Worm (Caenorhabditis elegans) whole organism, L1 larva: ENCODE results near the gene C43G2.3.

Source experiments
- C04F5.9 ChIP-seq: sonication (generic microtip); optimal IDR thresholded peaks from 2 replicates; lab custom pipeline; 2016; ENCODE audit warnings: missing genetic modification characterization, missing compliant biosample characterization
- C34B4.2 ChIP-seq: sonication (generic microtip); optimal IDR thresholded peaks from 2 replicates; lab custom pipeline; 2017; ENCODE audit warnings: mild to moderate bottlenecking, missing genetic modification characterization, missing compliant biosample characterization
- aha-1 ChIP-seq: fragments of 150-350 bp; optimal IDR thresholded peaks from 2 replicates; lab custom pipeline; 2014; ENCODE audit warnings: missing biosample characterization, missing genetic modification characterization
- alr-1 ChIP-seq: fragments of 200-800 bp; sonication (Bioruptor generic); optimal IDR thresholded peaks from 2 replicates; lab custom pipeline; 2018; ENCODE audit warnings: borderline replicate concordance, mild to moderate bottlenecking, missing genetic modification characterization, missing compliant biosample characterization
- ama-1 ChIP-seq: fragments of 150-350 bp; optimal IDR thresholded peaks from 2 replicates; lab custom pipeline; 2014
- ceh-82 ChIP-seq, 3 experiments: fragments of 150-350 bp in 1 of 3; sonication (generic microtip) in 2 of 3; optimal IDR thresholded peaks; 2 replicates each; lab custom pipeline; 2014 to 2017; ENCODE audit warnings: missing biosample characterization in 3 of 3, missing genetic modification characterization in 3 of 3
- ceh-88 ChIP-seq: fragments of 200-800 bp; sonication (Bioruptor generic); IDR thresholded peaks from 2 replicates; pipeline ENCODE4 v1.3.6; 2022; ENCODE audit warnings: missing genetic modification characterization, missing compliant biosample characterization
- ceh-90 ChIP-seq: sonication (generic microtip); optimal IDR thresholded peaks from 2 replicates; lab custom pipeline; 2016; ENCODE audit warnings: missing genetic modification characterization, missing compliant biosample characterization
- dsc-1 ChIP-seq: sonication (generic microtip); optimal IDR thresholded peaks from 2 replicates; lab custom pipeline; 2016; ENCODE audit warnings: mild to moderate bottlenecking, missing genetic modification characterization, missing compliant biosample characterization
- efl-1 ChIP-seq, 4 experiments: fragments of 150-350 bp; optimal IDR thresholded peaks in 3 of 4; peaks in 1 of 4; 1 replicate in 1 of 4; 2 replicates in 3 of 4; lab custom pipeline; 2014; ENCODE audit warnings: missing biosample characterization in 2 of 4, missing genetic modification characterization in 2 of 4, missing genetic modification reagents in 2 of 4
- egl-13 ChIP-seq: sonication (generic microtip); optimal IDR thresholded peaks from 2 replicates; lab custom pipeline; 2016; ENCODE audit warnings: missing genotype, missing genetic modification reagents, missing genetic modification characterization, missing compliant biosample characterization
- elt-2 ChIP-seq: sonication (generic microtip); optimal IDR thresholded peaks from 2 replicates; lab custom pipeline; 2016; ENCODE audit warnings: missing genetic modification characterization, mild to moderate bottlenecking, inconsistent platforms, missing compliant biosample characterization, missing genetic modification reagents
- elt-3 ChIP-seq, 6 experiments: fragments of 150-350 bp in 1 of 6; sonication (generic microtip); optimal IDR thresholded peaks; 2 replicates each; lab custom pipeline; 2017 to 2018; ENCODE audit warnings: missing biosample characterization in 6 of 6, missing genetic modification characterization in 6 of 6, inconsistent platforms in 1 of 6
- ets-5 ChIP-seq: fragments of 200-800 bp; sonication (Bioruptor generic); IDR thresholded peaks from 2 replicates; pipeline ENCODE4 v1.3.6; 2022; ENCODE audit warnings: missing genetic modification characterization, missing compliant biosample characterization
- fkh-10 ChIP-seq: sonication (generic microtip); optimal IDR thresholded peaks from 2 replicates; lab custom pipeline; 2017; ENCODE audit warnings: missing biosample characterization, missing genetic modification reagents, missing genetic modification characterization
- fkh-4 ChIP-seq: sonication (generic microtip); optimal IDR thresholded peaks from 2 replicates; lab custom pipeline; 2016; ENCODE audit warnings: missing compliant biosample characterization, missing genetic modification characterization, borderline replicate concordance
- fos-1 ChIP-seq: fragments of 150-350 bp; optimal IDR thresholded peaks from 2 replicates; lab custom pipeline; 2014; ENCODE audit warnings: missing biosample characterization, missing genetic modification characterization
- hlh-17 ChIP-seq: fragments of 200-800 bp; sonication (Bioruptor generic); optimal IDR thresholded peaks from 2 replicates; lab custom pipeline; 2018; ENCODE audit warnings: missing genetic modification characterization, mild to moderate bottlenecking, missing compliant biosample characterization, moderate library complexity, borderline replicate concordance
- irx-1 ChIP-seq: sonication (generic microtip); optimal IDR thresholded peaks from 2 replicates; lab custom pipeline; 2016; ENCODE audit warnings: missing genetic modification characterization, missing compliant biosample characterization
- isw-1 ChIP-seq: fragments of 200-800 bp; sonication (Bioruptor generic); IDR thresholded peaks from 2 replicates; pipeline ENCODE4 v1.3.6; 2022; ENCODE audit warnings: missing genetic modification characterization, missing compliant biosample characterization
- lin-15B ChIP-seq: fragments of 150-350 bp; sonication (generic microtip); optimal IDR thresholded peaks from 3 replicates; lab custom pipeline; 2014; ENCODE audit warnings: missing biosample characterization, missing genetic modification characterization
- lin-35 ChIP-seq, 2 experiments: fragments of 150-350 bp; optimal IDR thresholded peaks; 2 replicates each; lab custom pipeline; 2014; ENCODE audit warnings: missing biosample characterization in 2 of 2, missing genetic modification characterization in 2 of 2, missing genetic modification reagents in 2 of 2
- lir-3 ChIP-seq: sonication (generic microtip); optimal IDR thresholded peaks from 2 replicates; lab custom pipeline; 2016; ENCODE audit warnings: mild to moderate bottlenecking, missing genetic modification characterization, moderate library complexity, missing compliant biosample characterization; ENCODE audit not compliant: poor library complexity
- mdl-1 ChIP-seq, 2 experiments: fragments of 150-350 bp; optimal IDR thresholded peaks; 2 replicates each; lab custom pipeline; 2014 to 2017; ENCODE audit warnings: missing biosample characterization in 2 of 2, missing genetic modification characterization in 2 of 2, inconsistent platforms in 1 of 2
- mep-1 ChIP-seq: fragments of 150-350 bp; optimal IDR thresholded peaks from 2 replicates; lab custom pipeline; 2014; ENCODE audit warnings: missing biosample characterization, missing genetic modification characterization
- nhr-19 ChIP-seq: fragments of 200-800 bp; sonication (Bioruptor generic); conservative IDR thresholded peaks from 2 replicates; pipeline ENCODE4 v1.3.6; 2022; ENCODE audit warnings: missing genetic modification characterization, missing compliant biosample characterization
- nhr-47 ChIP-seq: sonication (generic microtip); optimal IDR thresholded peaks from 2 replicates; lab custom pipeline; 2016; ENCODE audit warnings: mild to moderate bottlenecking, missing genetic modification characterization, moderate library complexity, missing compliant biosample characterization
- nhr-77 ChIP-seq: fragments of 150-350 bp; optimal IDR thresholded peaks from 2 replicates; lab custom pipeline; 2014; ENCODE audit warnings: missing biosample characterization, missing genetic modification characterization
- nhr-85 ChIP-seq: sonication (generic microtip); peaks from one replicate; lab custom pipeline; 2016; ENCODE audit warnings: missing genetic modification characterization, inconsistent platforms, missing compliant biosample characterization
- skn-1 ChIP-seq: fragments of 150-350 bp; optimal IDR thresholded peaks from 2 replicates; lab custom pipeline; 2014; ENCODE audit warnings: missing biosample characterization, missing genetic modification characterization
- tbx-2 ChIP-seq: sonication (generic microtip); optimal IDR thresholded peaks from 2 replicates; lab custom pipeline; 2016; ENCODE audit warnings: missing genetic modification characterization, missing compliant biosample characterization
- unc-30 ChIP-seq: sonication (generic microtip); optimal IDR thresholded peaks from 2 replicates; lab custom pipeline; 2017; ENCODE audit warnings: missing biosample characterization, missing genetic modification characterization
- xbp-1 ChIP-seq: sonication (generic microtip); optimal IDR thresholded peaks from 2 replicates; lab custom pipeline; 2016; ENCODE audit warnings: missing genetic modification characterization, missing compliant biosample characterization
- zip-4 ChIP-seq: fragments of 200-800 bp; sonication (Bioruptor generic); optimal IDR thresholded peaks from 2 replicates; lab custom pipeline; 2018; ENCODE audit warnings: mild to moderate bottlenecking, missing genetic modification characterization, moderate library complexity, missing compliant biosample characterization
- ztf-4 ChIP-seq: fragments of 150-350 bp; optimal IDR thresholded peaks from 2 replicates; lab custom pipeline; 2014; ENCODE audit warnings: missing biosample characterization, missing genetic modification characterization

C43G2.3 gene

ce11 chrIV:6556624-6557368, 21.2 kb upstream of the C43G2.3 start, which contains the start of gene try-3 (continued):
- peak; percentile 63 for TF ChIP-seq mep-1 (tag; lab: Kevin White, UChicago)
- no peak for TF ChIP-seq alr-1 (tag; lab: Kevin White, UChicago)
- TF ChIP-seq efl-1 (optimal IDR thresholded peaks at IDR 0.05; lab: Kevin White, UChicago), result peak; percentile 60 to 72
- peak; percentile 56 to 95 for TF ChIP-seq efl-1 (GFP tag; optimal IDR thresholded peaks at IDR 0.05 in 1 of 2; lab: Kevin White, UChicago)
- no peak for TF ChIP-seq ztf-4
- TF ChIP-seq nhr-19 (GFP tag; lab: Robert Waterston, UW), result peak; percentile 60
- peak; percentile 35 for TF ChIP-seq irx-1 (tag; lab: Kevin White, UChicago)
- TF ChIP-seq skn-1 (tag; lab: Kevin White, UChicago), result peak; percentile 72
- TF ChIP-seq egl-13 (tag; lab: Kevin White, UChicago), result peak; percentile 66
- no peak for TF ChIP-seq fos-1 (tag; lab: Kevin White, UChicago)
- peak; percentile 53; the same call in 1 of the 2 replicates for TF ChIP-seq ceh-88 (GFP tag; lab: Robert Waterston, UW)
- TF ChIP-seq ceh-82 (tag; optimal IDR thresholded peaks at IDR 0.05; lab: Kevin White, UChicago), result peak; percentile 30 to 70 (median 35)
- peak in 1 of 2 experiments; percentile 40 for TF ChIP-seq mdl-1 (tag; optimal IDR thresholded peaks at IDR 0.05; lab: Kevin White, UChicago)
- peak; percentile 5 for TF ChIP-seq elt-2
- TF ChIP-seq lin-35 (GFP tag; optimal IDR thresholded peaks at IDR 0.05; lab: Kevin White, UChicago), result peak; percentile 75 to 78
- peak; percentile 30 for TF ChIP-seq isw-1
- TF ChIP-seq ama-1, result no peak
- TF ChIP-seq nhr-85 (tag; lab: Kevin White, UChicago), result peak; percentile 68
- TF ChIP-seq lin-15B, result peak; percentile 29

ce11 chrIV:6560434-6560833, 17.6 kb upstream of the C43G2.3 start, which contains the start of gene best-9:
best-9 (plus strand) TSS chrIV:6560734.
- TF ChIP-seq C04F5.9 (tag; lab: Kevin White, UChicago), result no peak
- TF ChIP-seq nhr-47, result no peak
- no peak for TF ChIP-seq nhr-77
- TF ChIP-seq aha-1 (tag; lab: Kevin White, UChicago), result no peak
- no peak for TF ChIP-seq hlh-17
- TF ChIP-seq fkh-4 (tag; lab: Kevin White, UChicago), result no peak
- no peak for TF ChIP-seq xbp-1 (tag; lab: Kevin White, UChicago)
- TF ChIP-seq, all 84 proteins: peak for 0

ce11 chrIV:6562039-6562438, 16.0 kb upstream of the C43G2.3 start:
- TF ChIP-seq unc-30 (tag; lab: Kevin White, UChicago) (no peak), efl-1 (optimal IDR thresholded peaks at IDR 0.05; lab: Kevin White, UChicago) (no peak), efl-1 (GFP tag; optimal IDR thresholded peaks at IDR 0.05 in 1 of 2; lab: Kevin White, UChicago) (no peak), fkh-4 (tag; lab: Kevin White, UChicago) (no peak), elt-2 (no peak), lir-3 (tag; lab: Kevin White, UChicago) (no peak), dsc-1 (tag; lab: Kevin White, UChicago) (no peak), ets-5 (GFP tag; lab: Robert Waterston, UW) (no peak), C34B4.2 (tag; lab: Kevin White, UChicago) (no peak), alr-1 (tag; lab: Kevin White, UChicago) (no peak), mep-1 (tag; lab: Kevin White, UChicago) (no peak), zip-4 (GFP tag; lab: Kevin White, UChicago) (no peak), fkh-10 (GFP tag; lab: Kevin White, UChicago) (no peak), aha-1 (tag; lab: Kevin White, UChicago) (no peak), tbx-2 (tag; lab: Kevin White, UChicago) (no peak), elt-3 (tag; optimal IDR thresholded peaks at IDR 0.05; lab: Kevin White, UChicago) (no peak), ceh-90 (tag; lab: Kevin White, UChicago) (no peak), isw-1 (no peak)
- TF ChIP-seq, all 84 proteins: peak for 0
